Fruit fly (Drosophila melanogaster) whole organism: ENCODE data around the gene CG31111.

Experiments used
- CG8478 ChIP-seq: fragments of >200 bp; optimal IDR thresholded peaks from 2 replicates; lab custom pipeline; 2018; ENCODE audit warnings: inconsistent platforms
- psq ChIP-seq: fragments of >200 bp; optimal IDR thresholded peaks from 2 replicates; lab custom pipeline; 2017
- usp ChIP-seq: fragments of >200 bp; optimal IDR thresholded peaks from 2 replicates; lab custom pipeline; 2017; ENCODE audit warnings: missing biosample characterization, missing genetic modification characterization, mixed read lengths

DNA sequence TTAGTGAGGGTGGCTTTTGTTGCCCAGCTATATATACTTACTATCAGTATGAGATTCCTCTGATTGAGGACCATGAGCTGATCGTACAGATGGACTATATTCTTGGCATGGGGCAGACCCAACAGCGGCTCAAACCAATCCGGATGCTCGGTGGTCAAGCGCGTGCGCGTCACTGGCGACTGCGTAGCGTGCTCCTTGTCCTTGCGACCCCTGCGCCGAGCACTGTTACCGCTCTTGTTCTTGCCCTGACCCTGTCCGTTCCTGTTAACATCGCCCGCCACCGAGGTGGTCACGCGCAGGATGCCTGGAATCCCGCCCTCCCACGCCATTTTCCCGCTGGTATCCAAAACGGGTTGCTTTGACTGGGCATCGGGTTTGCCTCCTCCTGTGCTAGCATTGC, 23.3 kb downstream of the CG31111 start:
- TF ChIP-seq psq (lab: Kevin White, UChicago) (no peak), usp (GFP tag; lab: Kevin White, UChicago) (no peak), CG8478 (lab: Kevin White, UChicago) (no peak)
